Worm (Caenorhabditis elegans): ENCODE measurements around the gene cept-1.

DNA sequence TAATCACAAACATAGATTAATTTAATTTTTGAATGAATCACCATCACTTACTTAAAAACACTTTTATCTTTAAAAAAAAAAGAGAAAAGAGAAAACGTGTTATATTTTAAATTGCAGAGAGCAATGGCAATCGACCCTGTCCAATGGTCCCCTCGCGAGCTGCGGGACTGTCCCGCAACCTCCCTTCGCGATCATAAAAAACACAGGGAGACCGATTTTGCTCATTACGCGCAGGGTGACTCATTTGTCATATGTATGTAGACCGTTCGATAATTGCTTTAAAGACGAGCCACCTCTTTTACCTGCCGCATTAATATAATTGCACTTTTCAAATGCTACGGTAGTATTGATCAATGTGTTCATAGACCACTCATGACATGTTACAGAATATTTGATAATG, 31.8 kb upstream of the cept-1 start:
- no peak for TF ChIP-seq nhr-76 (tag; optimal IDR thresholded peaks at IDR 0.05)
- no peak for TF ChIP-seq ama-1 (optimal IDR thresholded peaks at IDR 0.05)
- TF ChIP-seq nhr-23 (tag; optimal IDR thresholded peaks at IDR 0.05) = no peak
- no peak for TF ChIP-seq pqm-1 (tag; optimal IDR thresholded peaks at IDR 0.05)
- TF ChIP-seq R02D3.7 (tag; optimal IDR thresholded peaks at IDR 0.05) = no peak
- no peak for TF ChIP-seq snpc-4 (tag; optimal IDR thresholded peaks at IDR 0.05)
- no peak for TF ChIP-seq nhr-11 (tag; optimal IDR thresholded peaks at IDR 0.05)
- TF ChIP-seq ceh-82 (tag; optimal IDR thresholded peaks at IDR 0.05) = no peak
- TF ChIP-seq zag-1 (tag; optimal IDR thresholded peaks at IDR 0.05) = no peak
- TF ChIP-seq daf-12 (tag; optimal IDR thresholded peaks at IDR 0.05) = no peak
- no peak for TF ChIP-seq ztf-11 (tag; optimal IDR thresholded peaks at IDR 0.05)
- TF ChIP-seq lin-39 (tag; optimal IDR thresholded peaks at IDR 0.05) = no peak
- TF ChIP-seq ceh-16 (tag; optimal IDR thresholded peaks at IDR 0.05) = no peak
- TF ChIP-seq fos-1 (tag; optimal IDR thresholded peaks at IDR 0.05) = no peak
